Worm (Caenorhabditis elegans) whole organism, L1 larva: Measurements from ENCODE around the gene F58G6.7.
A peak's percentile ranks its signal among the peaks of the same experiment; 100 is the strongest.

ENCODE experiments used
- C04F5.9 ChIP-seq: sonication (generic microtip); optimal IDR thresholded peaks from 2 replicates; lab custom pipeline; 2016; ENCODE audit warnings: missing genetic modification characterization, missing compliant biosample characterization
- aha-1 ChIP-seq: fragments of 150-350 bp; optimal IDR thresholded peaks from 2 replicates; lab custom pipeline; 2014; ENCODE audit warnings: missing biosample characterization, missing genetic modification characterization
- aly-2 ChIP-seq: fragments of 150-350 bp; optimal IDR thresholded peaks from 2 replicates; lab custom pipeline; 2014; ENCODE audit warnings: missing biosample characterization, missing genetic modification characterization
- ama-1 ChIP-seq: fragments of 150-350 bp; optimal IDR thresholded peaks from 2 replicates; lab custom pipeline; 2014
- blmp-1 ChIP-seq: fragments of 150-350 bp; optimal IDR thresholded peaks from 2 replicates; lab custom pipeline; 2014; ENCODE audit warnings: missing biosample characterization, missing genetic modification characterization
- ceh-82 ChIP-seq, 3 experiments: fragments of 150-350 bp in 1 of 3; sonication (generic microtip) in 2 of 3; optimal IDR thresholded peaks; 2 replicates each; lab custom pipeline; 2014 to 2017; ENCODE audit warnings: missing biosample characterization in 3 of 3, missing genetic modification characterization in 3 of 3
- ceh-88 ChIP-seq: fragments of 200-800 bp; sonication (Bioruptor generic); IDR thresholded peaks from 2 replicates; pipeline ENCODE4 v1.3.6; 2022; ENCODE audit warnings: missing genetic modification characterization, missing compliant biosample characterization
- ces-1 ChIP-seq: fragments of 150-350 bp; optimal IDR thresholded peaks from 2 replicates; lab custom pipeline; 2014; ENCODE audit warnings: missing biosample characterization, missing genetic modification reagents, missing genetic modification characterization
- efl-3 ChIP-seq: fragments of 200-800 bp; sonication (Bioruptor generic); optimal IDR thresholded peaks from 2 replicates; lab custom pipeline; 2018; ENCODE audit warnings: mild to moderate bottlenecking, missing genetic modification characterization, missing compliant biosample characterization
- egl-13 ChIP-seq: sonication (generic microtip); optimal IDR thresholded peaks from 2 replicates; lab custom pipeline; 2016; ENCODE audit warnings: missing genotype, missing genetic modification reagents, missing genetic modification characterization, missing compliant biosample characterization
- elt-2 ChIP-seq: sonication (generic microtip); optimal IDR thresholded peaks from 2 replicates; lab custom pipeline; 2016; ENCODE audit warnings: missing genetic modification characterization, mild to moderate bottlenecking, inconsistent platforms, missing compliant biosample characterization, missing genetic modification reagents
- ets-5 ChIP-seq: fragments of 200-800 bp; sonication (Bioruptor generic); IDR thresholded peaks from 2 replicates; pipeline ENCODE4 v1.3.6; 2022; ENCODE audit warnings: missing genetic modification characterization, missing compliant biosample characterization
- fkh-10 ChIP-seq: sonication (generic microtip); optimal IDR thresholded peaks from 2 replicates; lab custom pipeline; 2017; ENCODE audit warnings: missing biosample characterization, missing genetic modification reagents, missing genetic modification characterization
- fkh-4 ChIP-seq: sonication (generic microtip); optimal IDR thresholded peaks from 2 replicates; lab custom pipeline; 2016; ENCODE audit warnings: missing compliant biosample characterization, missing genetic modification characterization, borderline replicate concordance
- fos-1 ChIP-seq: fragments of 150-350 bp; optimal IDR thresholded peaks from 2 replicates; lab custom pipeline; 2014; ENCODE audit warnings: missing biosample characterization, missing genetic modification characterization
- grh-1 ChIP-seq: fragments of 200-800 bp; sonication (Bioruptor generic); IDR thresholded peaks from 2 replicates; pipeline ENCODE4 v1.3.6; 2022; ENCODE audit warnings: missing genetic modification reagents, missing genetic modification characterization, missing compliant biosample characterization
- hlh-4 ChIP-seq: sonication (generic microtip); optimal IDR thresholded peaks from 2 replicates; lab custom pipeline; 2016; ENCODE audit warnings: mild to moderate bottlenecking, missing genetic modification characterization, missing compliant biosample characterization
- hpl-2 ChIP-seq: fragments of 150-350 bp; optimal IDR thresholded peaks from 2 replicates; lab custom pipeline; 2014; ENCODE audit warnings: missing biosample characterization, missing genetic modification reagents, missing genetic modification characterization
- isw-1 ChIP-seq: fragments of 200-800 bp; sonication (Bioruptor generic); IDR thresholded peaks from 2 replicates; pipeline ENCODE4 v1.3.6; 2022; ENCODE audit warnings: missing genetic modification characterization, missing compliant biosample characterization
- lin-14 ChIP-seq: fragments of 200-800 bp; sonication (Bioruptor generic); optimal IDR thresholded peaks from 2 replicates; lab custom pipeline; 2018; ENCODE audit warnings: mild to moderate bottlenecking, missing genetic modification characterization, moderate library complexity, missing compliant biosample characterization
- lin-35 ChIP-seq, 2 experiments: fragments of 150-350 bp; optimal IDR thresholded peaks; 2 replicates each; lab custom pipeline; 2014; ENCODE audit warnings: missing biosample characterization in 2 of 2, missing genetic modification characterization in 2 of 2, missing genetic modification reagents in 2 of 2
- lin-39 ChIP-seq: fragments of 150-350 bp; optimal IDR thresholded peaks from 2 replicates; lab custom pipeline; 2014; ENCODE audit warnings: missing biosample characterization, missing genetic modification reagents, missing genetic modification characterization
- lir-3 ChIP-seq: sonication (generic microtip); optimal IDR thresholded peaks from 2 replicates; lab custom pipeline; 2016; ENCODE audit warnings: mild to moderate bottlenecking, missing genetic modification characterization, moderate library complexity, missing compliant biosample characterization; ENCODE audit not compliant: poor library complexity
- mdl-1 ChIP-seq, 2 experiments: fragments of 150-350 bp; optimal IDR thresholded peaks; 2 replicates each; lab custom pipeline; 2014 to 2017; ENCODE audit warnings: missing biosample characterization in 2 of 2, missing genetic modification characterization in 2 of 2, inconsistent platforms in 1 of 2
- mep-1 ChIP-seq: fragments of 150-350 bp; optimal IDR thresholded peaks from 2 replicates; lab custom pipeline; 2014; ENCODE audit warnings: missing biosample characterization, missing genetic modification characterization
- nhr-12 ChIP-seq: sonication (generic microtip); optimal IDR thresholded peaks from 2 replicates; lab custom pipeline; 2017; ENCODE audit warnings: missing biosample characterization, missing genetic modification characterization
- nhr-19 ChIP-seq: fragments of 200-800 bp; sonication (Bioruptor generic); conservative IDR thresholded peaks from 2 replicates; pipeline ENCODE4 v1.3.6; 2022; ENCODE audit warnings: missing genetic modification characterization, missing compliant biosample characterization
- nhr-20 ChIP-seq: sonication (generic microtip); optimal IDR thresholded peaks from 2 replicates; lab custom pipeline; 2016; ENCODE audit warnings: mild to moderate bottlenecking, missing genetic modification characterization, missing compliant biosample characterization
- nhr-237 ChIP-seq: fragments of 150-350 bp; optimal IDR thresholded peaks from 2 replicates; lab custom pipeline; 2014; ENCODE audit warnings: missing biosample characterization, missing genetic modification characterization
- nhr-28 ChIP-seq: fragments of 150-350 bp; optimal IDR thresholded peaks from 2 replicates; lab custom pipeline; 2014; ENCODE audit warnings: missing biosample characterization, missing genetic modification characterization
- nhr-47 ChIP-seq: sonication (generic microtip); optimal IDR thresholded peaks from 2 replicates; lab custom pipeline; 2016; ENCODE audit warnings: mild to moderate bottlenecking, missing genetic modification characterization, moderate library complexity, missing compliant biosample characterization
- nhr-71 ChIP-seq: sonication (generic microtip); optimal IDR thresholded peaks from 2 replicates; lab custom pipeline; 2016; ENCODE audit warnings: mild to moderate bottlenecking, missing genetic modification characterization, moderate library complexity, missing compliant biosample characterization
- nhr-76 ChIP-seq: sonication (generic microtip); optimal IDR thresholded peaks from 2 replicates; lab custom pipeline; 2017; ENCODE audit warnings: missing biosample characterization, missing genetic modification characterization
- nhr-84 ChIP-seq: sonication (generic microtip); optimal IDR thresholded peaks from 2 replicates; lab custom pipeline; 2017; ENCODE audit warnings: missing biosample characterization, missing genetic modification characterization
- pag-3 ChIP-seq: sonication (generic microtip); optimal IDR thresholded peaks from 2 replicates; lab custom pipeline; 2017; ENCODE audit warnings: missing genetic modification characterization, mild to moderate bottlenecking, missing compliant biosample characterization, antibody characterized with exemption, borderline replicate concordance; ENCODE audit not compliant: insufficient read depth
- pqm-1 ChIP-seq: sonication (generic microtip); optimal IDR thresholded peaks from 3 replicates; lab custom pipeline; 2017; ENCODE audit warnings: missing biosample characterization, missing genetic modification characterization
- rnt-1 ChIP-seq: sonication (generic microtip); optimal IDR thresholded peaks from 2 replicates; lab custom pipeline; 2016; ENCODE audit warnings: mild to moderate bottlenecking, missing genetic modification characterization, moderate library complexity, missing compliant biosample characterization
- snpc-4 ChIP-seq: fragments of 150-350 bp; optimal IDR thresholded peaks from 2 replicates; lab custom pipeline; 2014; ENCODE audit warnings: missing biosample characterization, missing genetic modification characterization
- swsn-7 ChIP-seq: sonication (generic microtip); optimal IDR thresholded peaks from 2 replicates; lab custom pipeline; 2016; ENCODE audit warnings: missing genetic modification characterization, missing compliant biosample characterization
- unc-130 ChIP-seq: fragments of 150-350 bp; optimal IDR thresholded peaks from 2 replicates; lab custom pipeline; 2017; ENCODE audit warnings: missing biosample characterization, missing genetic modification characterization, inconsistent platforms
- unc-30 ChIP-seq: sonication (generic microtip); optimal IDR thresholded peaks from 2 replicates; lab custom pipeline; 2017; ENCODE audit warnings: missing biosample characterization, missing genetic modification characterization
- unc-62 ChIP-seq: fragments of 150-350 bp; optimal IDR thresholded peaks from 2 replicates; lab custom pipeline; 2014; ENCODE audit warnings: missing biosample characterization, missing genetic modification reagents, missing genetic modification characterization
- unc-86 ChIP-seq: sonication (generic microtip); optimal IDR thresholded peaks from 2 replicates; lab custom pipeline; 2016; ENCODE audit warnings: missing genetic modification characterization, missing compliant biosample characterization
- unc-98 ChIP-seq: fragments of 200-800 bp; sonication (Bioruptor generic); IDR thresholded peaks from 2 replicates; pipeline ENCODE4 v1.3.6; 2022; ENCODE audit warnings: missing genetic modification characterization, missing compliant biosample characterization
- vab-15 ChIP-seq: sonication (generic microtip); optimal IDR thresholded peaks from 2 replicates; lab custom pipeline; 2017; ENCODE audit warnings: missing genotype, mild to moderate bottlenecking, missing genetic modification characterization, missing compliant biosample characterization
- xbp-1 ChIP-seq: sonication (generic microtip); optimal IDR thresholded peaks from 2 replicates; lab custom pipeline; 2016; ENCODE audit warnings: missing genetic modification characterization, missing compliant biosample characterization
- zag-1 ChIP-seq: fragments of 150-350 bp; optimal IDR thresholded peaks from 2 replicates; lab custom pipeline; 2014; ENCODE audit warnings: missing biosample characterization, missing genetic modification characterization
- zip-4 ChIP-seq: fragments of 200-800 bp; sonication (Bioruptor generic); optimal IDR thresholded peaks from 2 replicates; lab custom pipeline; 2018; ENCODE audit warnings: mild to moderate bottlenecking, missing genetic modification characterization, moderate library complexity, missing compliant biosample characterization
- ztf-11 ChIP-seq, 2 experiments: sonication (generic microtip); optimal IDR thresholded peaks; 2 replicates each; lab custom pipeline; 2016 to 2017; ENCODE audit warnings: missing genetic modification characterization in 2 of 2, missing biosample characterization in 1 of 2, missing compliant biosample characterization in 1 of 2

The F58G6.7 gene

DNA sequence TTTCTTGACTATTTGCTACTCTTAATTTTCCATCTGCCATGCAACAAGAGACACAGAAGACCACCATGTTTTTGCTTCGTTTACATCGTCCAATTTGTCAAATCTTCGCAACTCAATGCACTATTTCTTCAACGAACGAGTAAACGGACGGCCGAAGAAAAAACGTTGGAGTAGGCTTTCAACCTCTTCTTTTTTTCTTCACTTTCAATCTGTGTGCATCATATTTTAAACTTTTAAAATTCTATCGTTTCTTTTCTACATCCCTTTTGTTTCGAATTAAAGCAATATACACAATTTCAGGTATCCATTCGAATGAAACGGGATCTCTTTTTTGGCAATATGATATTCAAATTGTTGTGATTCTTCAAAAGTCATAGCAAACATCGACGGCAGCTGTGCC is 3.6 kb downstream of the F58G6.7 start, which contains the start of gene acc-1:
TSS of gene acc-1 (plus strand) at position 301 of the 400 bp plus-strand sequence.
- TF ChIP-seq lin-14 (GFP tag; lab: Kevin White, UChicago) (no peak), fos-1 (no peak), nhr-47 (tag; lab: Kevin White, UChicago) (no peak), xbp-1 (tag; lab: Kevin White, UChicago) (no peak), nhr-237 (tag; lab: Kevin White, UChicago) (no peak), hlh-4 (tag; lab: Kevin White, UChicago) (no peak), elt-2 (no peak), mep-1 (tag; lab: Kevin White, UChicago) (no peak), unc-98 (GFP tag; lab: Robert Waterston, UW) (no peak), rnt-1 (no peak), unc-86 (tag; lab: Kevin White, UChicago) (no peak), nhr-19 (GFP tag; lab: Robert Waterston, UW) (no peak), nhr-71 (tag; lab: Kevin White, UChicago) (no peak), snpc-4 (tag; lab: Kevin White, UChicago) (no peak), unc-30 (tag; lab: Kevin White, UChicago) (no peak), ceh-88 (GFP tag; lab: Robert Waterston, UW) (no peak), pag-3 (no peak)

DNA sequence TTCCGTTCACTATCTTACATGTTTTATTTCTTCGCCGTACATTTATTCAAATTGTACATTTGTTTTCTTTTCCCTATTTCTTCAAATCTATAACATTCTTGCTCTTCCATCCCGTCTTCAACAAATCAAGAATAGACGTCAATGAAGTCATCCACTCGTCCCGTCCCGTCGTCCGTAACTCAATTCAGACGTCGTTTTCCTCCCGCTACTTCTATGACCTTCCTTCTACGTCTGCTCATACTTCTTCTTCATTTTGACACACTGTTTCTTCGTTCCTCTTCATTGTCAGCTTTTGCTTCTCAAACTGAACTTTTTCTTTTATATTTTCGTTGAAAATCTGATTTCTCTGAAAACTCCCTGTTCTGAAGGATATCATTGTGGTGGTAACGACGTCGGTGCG is 5.9 kb downstream of the F58G6.7 start:
- TF ChIP-seq nhr-12, result no peak
- no peak for TF ChIP-seq nhr-47 (tag; lab: Kevin White, UChicago)
- TF ChIP-seq nhr-84 (tag; lab: Kevin White, UChicago), result no peak
- TF ChIP-seq lin-14 (GFP tag; lab: Kevin White, UChicago), result peak; percentile 28
- TF ChIP-seq fkh-10 (GFP tag; lab: Kevin White, UChicago), result peak; percentile 62
- no peak for TF ChIP-seq vab-15 (tag; lab: Kevin White, UChicago)
- TF ChIP-seq fos-1, result no peak
- no peak for TF ChIP-seq ama-1 (lab: Kevin White, UChicago)

DNA sequence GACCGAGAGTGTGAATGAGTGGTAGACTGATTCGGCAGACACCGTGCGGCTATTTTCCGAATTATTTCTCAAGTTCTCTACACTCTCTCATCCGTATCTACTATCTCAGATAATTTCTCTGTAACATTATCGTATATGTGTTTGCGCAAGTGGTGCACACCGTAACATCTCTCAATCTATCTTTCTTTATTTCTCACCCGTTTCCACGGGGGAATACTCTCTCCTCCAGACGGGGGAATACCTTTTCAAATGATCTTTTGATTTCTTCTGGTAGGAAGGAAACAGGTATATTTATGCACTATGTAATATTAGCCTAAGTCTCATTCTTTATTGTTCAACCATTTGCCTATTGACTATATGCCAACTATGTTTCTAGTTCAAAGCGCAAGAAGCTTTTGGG is 13.0 kb downstream of the F58G6.7 start:
- TF ChIP-seq aha-1 (tag; lab: Kevin White, UChicago) (no peak), xbp-1 (tag; lab: Kevin White, UChicago) (no peak), mdl-1 (tag; optimal IDR thresholded peaks at IDR 0.05; lab: Kevin White, UChicago) (no peak), lir-3 (tag; lab: Kevin White, UChicago) (no peak), unc-62 (GFP tag; lab: Kevin White, UChicago) (no peak), nhr-71 (tag; lab: Kevin White, UChicago) (no peak), efl-3 (no peak), lin-39 (no peak), fos-1 (no peak), C04F5.9 (no peak), egl-13 (tag; lab: Kevin White, UChicago) (no peak), fkh-10 (GFP tag; lab: Kevin White, UChicago) (no peak), blmp-1 (tag; lab: Kevin White, UChicago) (no peak), zip-4 (GFP tag; lab: Kevin White, UChicago) (no peak), unc-98 (GFP tag; lab: Robert Waterston, UW) (no peak), ces-1 (GFP tag; lab: Kevin White, UChicago) (no peak), nhr-84 (tag; lab: Kevin White, UChicago) (no peak), mep-1 (tag; lab: Kevin White, UChicago) (peak; percentile 17), swsn-7 (no peak), snpc-4 (tag; lab: Kevin White, UChicago) (no peak), nhr-20 (no peak), lin-14 (GFP tag; lab: Kevin White, UChicago) (peak; percentile 11), zag-1 (tag; lab: Kevin White, UChicago) (no peak), isw-1 (GFP tag; lab: Robert Waterston, UW) (no peak), nhr-28 (tag; lab: Kevin White, UChicago) (no peak), ceh-82 (tag; optimal IDR thresholded peaks at IDR 0.05; lab: Kevin White, UChicago) (no peak), nhr-76 (tag; lab: Kevin White, UChicago) (no peak), grh-1 (GFP tag; lab: Robert Waterston, UW) (no peak), lin-35 (GFP tag; optimal IDR thresholded peaks at IDR 0.05; lab: Kevin White, UChicago) (no peak), hpl-2 (GFP tag; lab: Kevin White, UChicago) (no peak), ets-5 (no peak), nhr-19 (GFP tag; lab: Robert Waterston, UW) (no peak), pqm-1 (tag; lab: Kevin White, UChicago) (no peak), unc-130 (tag; lab: Kevin White, UChicago) (no peak), fkh-4 (tag; lab: Kevin White, UChicago) (no peak), ztf-11 (tag; optimal IDR thresholded peaks at IDR 0.05; lab: Kevin White, UChicago) (no peak), aly-2 (tag; lab: Kevin White, UChicago) (no peak)
